Worm (Caenorhabditis elegans) whole organism, mixed stage, embryonic: ENCODE results near the gene trpp-1.

Source experiments
- M03D4.4 ChIP-seq: sonication (generic microtip); optimal IDR thresholded peaks from 2 replicates; lab custom pipeline; 2017; ENCODE audit warnings: mild to moderate bottlenecking, missing genetic modification characterization, missing compliant biosample characterization
- bed-3 ChIP-seq: fragments of 200-800 bp; sonication (Bioruptor generic); optimal IDR thresholded peaks from 3 replicates; lab custom pipeline; 2018; ENCODE audit warnings: mild to moderate bottlenecking, missing genetic modification characterization, moderate library complexity, missing compliant biosample characterization
- blmp-1 ChIP-seq: fragments of 150-350 bp; optimal IDR thresholded peaks from 2 replicates; lab custom pipeline; 2014; ENCODE audit warnings: missing biosample characterization, missing genetic modification characterization
- ceh-39 ChIP-seq: fragments of 150-350 bp; optimal IDR thresholded peaks from 2 replicates; lab custom pipeline; 2014; ENCODE audit warnings: missing biosample characterization, missing genetic modification characterization
- ceh-43 ChIP-seq: fragments of 200-800 bp; sonication (Bioruptor generic); optimal IDR thresholded peaks from 2 replicates; lab custom pipeline; 2018; ENCODE audit warnings: mild to moderate bottlenecking, missing genetic modification characterization, moderate library complexity, missing compliant biosample characterization
- ceh-83 ChIP-seq: fragments of 200-800 bp; sonication (Bioruptor generic); optimal IDR thresholded peaks from 2 replicates; lab custom pipeline; 2018; ENCODE audit warnings: mild to moderate bottlenecking, missing genetic modification characterization, missing compliant biosample characterization
- ces-1 ChIP-seq: fragments of 150-350 bp; optimal IDR thresholded peaks from 2 replicates; lab custom pipeline; 2014; ENCODE audit warnings: missing biosample characterization, missing genetic modification reagents, missing genetic modification characterization
- cnd-1 ChIP-seq: fragments of 200-800 bp; sonication (Bioruptor generic); optimal IDR thresholded peaks from 2 replicates; lab custom pipeline; 2018; ENCODE audit warnings: mild to moderate bottlenecking, missing genetic modification characterization, missing compliant biosample characterization
- drap-1 ChIP-seq: fragments of 200-800 bp; sonication (Bioruptor generic); optimal IDR thresholded peaks from 3 replicates; lab custom pipeline; 2018; ENCODE audit warnings: mild to moderate bottlenecking, missing genetic modification characterization, missing compliant biosample characterization
- elt-1 ChIP-seq: sonication (generic microtip); optimal IDR thresholded peaks from 2 replicates; lab custom pipeline; 2017; ENCODE audit warnings: missing genetic modification characterization, mild to moderate bottlenecking, missing compliant biosample characterization, antibody characterized with exemption, moderate library complexity, borderline replicate concordance; ENCODE audit not compliant: insufficient read depth
- elt-3 ChIP-seq: fragments of 150-350 bp; optimal IDR thresholded peaks from 2 replicates; lab custom pipeline; 2014; ENCODE audit warnings: missing biosample characterization, missing genetic modification characterization
- flh-1 ChIP-seq: fragments of 200-800 bp; sonication (Bioruptor generic); optimal IDR thresholded peaks from 2 replicates; lab custom pipeline; 2018; ENCODE audit warnings: mild to moderate bottlenecking, missing genetic modification characterization, moderate library complexity, missing compliant biosample characterization
- ham-2 ChIP-seq: fragments of 200-800 bp; sonication (Bioruptor generic); optimal IDR thresholded peaks from 2 replicates; lab custom pipeline; 2018; ENCODE audit warnings: mild to moderate bottlenecking, missing genetic modification characterization, missing compliant biosample characterization
- hlh-1 ChIP-seq: fragments of 150-350 bp; optimal IDR thresholded peaks from 2 replicates; lab custom pipeline; 2014; ENCODE audit warnings: missing biosample characterization, missing genetic modification reagents, missing genetic modification characterization
- lin-13 ChIP-seq: fragments of 150-350 bp; optimal IDR thresholded peaks from 2 replicates; lab custom pipeline; 2014; ENCODE audit warnings: missing biosample characterization, missing genetic modification characterization
- lin-32 ChIP-seq: fragments of 200-800 bp; sonication (Bioruptor generic); optimal IDR thresholded peaks from 2 replicates; lab custom pipeline; 2018; ENCODE audit warnings: mild to moderate bottlenecking, missing genetic modification characterization, missing compliant biosample characterization
- lsy-2 ChIP-seq: fragments of 150-350 bp; optimal IDR thresholded peaks from 2 replicates; lab custom pipeline; 2014; ENCODE audit warnings: missing biosample characterization, missing genetic modification characterization
- mab-5 ChIP-seq: fragments of 150-350 bp; optimal IDR thresholded peaks from 2 replicates; lab custom pipeline; 2014; ENCODE audit warnings: missing biosample characterization, missing genetic modification characterization
- mep-1 ChIP-seq: fragments of 150-350 bp; optimal IDR thresholded peaks from 2 replicates; lab custom pipeline; 2017; ENCODE audit warnings: missing biosample characterization, missing genetic modification reagents, missing genetic modification characterization, inconsistent platforms
- mls-2 ChIP-seq: sonication (generic microtip); optimal IDR thresholded peaks from 2 replicates; lab custom pipeline; 2016; ENCODE audit warnings: mild to moderate bottlenecking, missing genetic modification characterization, moderate library complexity, missing compliant biosample characterization
- nhr-12 ChIP-seq: fragments of 150-350 bp; optimal IDR thresholded peaks from 2 replicates; lab custom pipeline; 2014; ENCODE audit warnings: missing biosample characterization, missing genetic modification characterization
- nhr-2 ChIP-seq: fragments of 150-350 bp; optimal IDR thresholded peaks from 2 replicates; lab custom pipeline; 2014; ENCODE audit warnings: missing biosample characterization, missing genetic modification characterization
- nhr-237 ChIP-seq: fragments of 150-350 bp; optimal IDR thresholded peaks from 2 replicates; lab custom pipeline; 2014; ENCODE audit warnings: missing biosample characterization, missing genetic modification characterization
- nhr-28 ChIP-seq: fragments of 150-350 bp; optimal IDR thresholded peaks from 2 replicates; lab custom pipeline; 2014; ENCODE audit warnings: missing biosample characterization, missing genetic modification characterization
- nhr-76 ChIP-seq: sonication (generic microtip); optimal IDR thresholded peaks from 2 replicates; lab custom pipeline; 2017; ENCODE audit warnings: missing biosample characterization, missing genetic modification characterization
- pha-4 ChIP-seq: fragments of 150-350 bp; optimal IDR thresholded peaks from 2 replicates; lab custom pipeline; 2018; ENCODE audit warnings: missing biosample characterization, missing genetic modification reagents, missing genetic modification characterization
- sem-2 ChIP-seq: fragments of 200-800 bp; sonication (Bioruptor generic); optimal IDR thresholded peaks from 2 replicates; lab custom pipeline; 2018; ENCODE audit warnings: mild to moderate bottlenecking, missing genetic modification characterization, missing compliant biosample characterization
- snpc-4 ChIP-seq: fragments of 150-350 bp; optimal IDR thresholded peaks from 2 replicates; lab custom pipeline; 2014; ENCODE audit warnings: missing biosample characterization, missing genetic modification characterization
- sptf-1 ChIP-seq: sonication (generic microtip); optimal IDR thresholded peaks from 2 replicates; lab custom pipeline; 2017; ENCODE audit warnings: mild to moderate bottlenecking, missing genetic modification characterization, moderate library complexity, missing compliant biosample characterization
- tbx-8 ChIP-seq: fragments of 200-800 bp; sonication (Bioruptor generic); optimal IDR thresholded peaks from 2 replicates; lab custom pipeline; 2018; ENCODE audit warnings: mild to moderate bottlenecking, missing genetic modification characterization, moderate library complexity, missing compliant biosample characterization
- unc-120 ChIP-seq: sonication (generic microtip); optimal IDR thresholded peaks from 2 replicates; lab custom pipeline; 2017; ENCODE audit warnings: missing genetic modification characterization, missing compliant biosample characterization; ENCODE audit not compliant: poor library complexity, severe bottlenecking
- unc-39 ChIP-seq: fragments of 150-350 bp; optimal IDR thresholded peaks from 2 replicates; lab custom pipeline; 2014; ENCODE audit warnings: missing biosample characterization, missing genetic modification characterization
- unc-62 ChIP-seq: fragments of 150-350 bp; optimal IDR thresholded peaks from 2 replicates; lab custom pipeline; 2014; ENCODE audit warnings: missing biosample characterization, missing genetic modification reagents, missing genetic modification characterization
- zip-8 ChIP-seq: fragments of 150-350 bp; optimal IDR thresholded peaks from 2 replicates; lab custom pipeline; 2014; ENCODE audit warnings: missing biosample characterization, missing genetic modification characterization
- ztf-11 ChIP-seq: fragments of 150-350 bp; optimal IDR thresholded peaks from 2 replicates; lab custom pipeline; 2014; ENCODE audit warnings: missing biosample characterization, missing genetic modification characterization

Gene trpp-1

DNA sequence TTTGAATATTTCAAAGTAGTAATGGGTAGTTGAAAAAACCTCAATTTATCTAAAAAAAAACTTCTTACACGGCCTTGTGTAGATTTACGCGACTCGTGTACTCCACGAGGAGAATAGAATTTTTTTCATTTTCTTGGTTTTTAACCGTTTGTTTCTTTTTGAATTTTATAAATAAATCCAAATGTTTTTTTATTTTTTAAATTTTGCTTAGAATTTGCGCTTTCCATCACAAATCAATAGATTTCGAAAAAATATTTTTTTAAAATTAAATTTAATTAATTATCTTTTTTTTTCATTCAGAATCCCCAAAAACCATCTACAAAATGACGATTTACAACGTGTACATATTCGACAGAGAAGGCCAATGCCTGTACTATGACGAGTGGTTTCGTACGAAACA lies at the start of gene trpp-1:
trpp-1 (plus strand) TSS at position 301 of the 400 bp plus-strand sequence.
- no peak for TF ChIP-seq mls-2 (tag; lab: Kevin White, UChicago)
- no peak for TF ChIP-seq zip-8 (tag; lab: Kevin White, UChicago)
- no peak for TF ChIP-seq blmp-1 (tag; lab: Kevin White, UChicago)
- TF ChIP-seq unc-62 (GFP tag; lab: Kevin White, UChicago) = no peak
- TF ChIP-seq sptf-1 (tag; lab: Kevin White, UChicago) = no peak
- no peak for TF ChIP-seq sem-2 (GFP tag; lab: Kevin White, UChicago)
- no peak for TF ChIP-seq elt-3 (tag; lab: Kevin White, UChicago)
- TF ChIP-seq ztf-11 (tag; lab: Kevin White, UChicago) = no peak
- no peak for TF ChIP-seq snpc-4 (tag; lab: Kevin White, UChicago)
- TF ChIP-seq tbx-8 (GFP tag; lab: Kevin White, UChicago) = no peak
- no peak for TF ChIP-seq M03D4.4 (tag; lab: Kevin White, UChicago)
- no peak for TF ChIP-seq nhr-2 (tag; lab: Kevin White, UChicago)
- no peak for TF ChIP-seq ceh-83 (GFP tag; lab: Kevin White, UChicago)

DNA sequence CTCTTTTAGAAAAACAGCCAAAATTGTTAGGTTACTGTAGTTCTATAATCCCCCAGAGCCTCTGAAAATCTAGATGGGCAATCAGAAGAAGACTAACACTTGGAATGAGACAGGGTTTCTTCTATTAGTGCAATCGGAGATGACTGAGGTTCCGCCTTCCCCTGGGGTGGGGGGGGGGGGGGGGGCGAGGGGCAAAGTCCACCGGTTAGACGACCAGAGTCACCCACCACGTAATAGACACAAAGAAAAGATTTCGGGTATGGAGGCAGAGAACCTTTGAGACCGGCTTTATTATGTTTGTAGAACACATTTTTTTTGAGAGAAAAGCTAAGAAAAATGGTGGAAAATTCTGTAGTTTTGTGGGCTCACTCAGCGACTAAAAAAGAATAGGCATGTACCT lies 49.2 kb upstream of the trpp-1 start:
- TF ChIP-seq nhr-237 (tag; lab: Kevin White, UChicago) = peak; percentile 14
- peak; percentile 54 for TF ChIP-seq sptf-1 (tag; lab: Kevin White, UChicago)
- peak; percentile 25 for TF ChIP-seq M03D4.4 (tag; lab: Kevin White, UChicago)
- TF ChIP-seq ztf-11 (tag; lab: Kevin White, UChicago) = no peak
- TF ChIP-seq elt-3 (tag; lab: Kevin White, UChicago) = no peak
- TF ChIP-seq, all 35 proteins: peak for 3

DNA sequence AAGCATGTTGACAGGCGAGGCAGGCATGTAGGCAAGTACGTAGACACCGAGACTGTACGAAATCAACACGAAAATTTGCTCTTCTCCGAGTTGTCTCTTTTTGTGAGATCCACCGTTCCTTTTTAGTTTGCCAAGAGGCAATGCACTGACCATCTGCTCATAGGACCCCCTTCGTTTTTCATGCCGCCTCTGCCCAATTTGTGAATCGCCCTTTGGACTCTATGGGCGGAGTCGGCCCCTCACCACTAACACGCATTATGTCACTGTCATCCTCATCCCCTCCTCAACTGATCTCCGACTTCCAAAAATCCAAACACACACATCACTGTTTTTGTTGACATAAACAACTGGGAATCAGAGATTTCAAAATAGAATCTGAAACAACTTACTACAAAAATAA lies 47.5 kb upstream of the trpp-1 start:
- no peak for TF ChIP-seq pha-4 (tag; lab: Kevin White, UChicago)
- peak; percentile 6 for TF ChIP-seq ztf-11 (tag; lab: Kevin White, UChicago)
- TF ChIP-seq cnd-1 (tag; lab: Kevin White, UChicago) = peak; percentile 84

DNA sequence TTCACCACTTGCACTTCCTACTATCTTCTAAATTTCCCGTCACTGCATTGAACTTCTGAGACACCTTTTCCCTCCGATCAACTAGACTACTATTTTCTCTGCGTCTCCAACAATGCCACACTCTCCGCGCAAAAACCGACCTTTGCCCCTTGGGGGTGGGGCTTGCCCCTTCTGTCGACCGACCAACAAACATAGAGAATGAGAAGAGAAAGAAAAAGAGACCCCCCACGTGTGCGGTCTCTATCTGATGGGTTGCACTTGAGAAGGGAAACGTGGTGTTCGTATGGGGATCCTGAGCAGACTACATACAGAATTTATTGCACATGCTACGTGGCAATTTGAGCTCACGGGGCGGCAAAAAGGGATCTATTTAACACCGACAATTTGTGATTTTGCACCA lies 46.2 kb upstream of the trpp-1 start:
- peak; percentile 28 for TF ChIP-seq mls-2 (tag; lab: Kevin White, UChicago)
- no peak for TF ChIP-seq pha-4 (tag; lab: Kevin White, UChicago)
- TF ChIP-seq sem-2 (GFP tag; lab: Kevin White, UChicago) = no peak
- TF ChIP-seq nhr-12 (tag; lab: Kevin White, UChicago) = no peak
- no peak for TF ChIP-seq tbx-8 (GFP tag; lab: Kevin White, UChicago)
- TF ChIP-seq lsy-2 (tag; lab: Kevin White, UChicago) = no peak
- no peak for TF ChIP-seq bed-3 (GFP tag; lab: Kevin White, UChicago)
- no peak for TF ChIP-seq ces-1 (GFP tag; lab: Kevin White, UChicago)
- no peak for TF ChIP-seq lin-32 (GFP tag; lab: Kevin White, UChicago)
- no peak for TF ChIP-seq nhr-28 (tag; lab: Kevin White, UChicago)
- peak; percentile 43 for TF ChIP-seq unc-62 (GFP tag; lab: Kevin White, UChicago)
- no peak for TF ChIP-seq nhr-76
- TF ChIP-seq snpc-4 (tag; lab: Kevin White, UChicago) = no peak
- peak; percentile 72 for TF ChIP-seq nhr-2 (tag; lab: Kevin White, UChicago)
- peak; percentile 50 for TF ChIP-seq M03D4.4 (tag; lab: Kevin White, UChicago)
- no peak for TF ChIP-seq zip-8 (tag; lab: Kevin White, UChicago)
- TF ChIP-seq ztf-11 (tag; lab: Kevin White, UChicago) = no peak
- no peak for TF ChIP-seq flh-1 (GFP tag; lab: Kevin White, UChicago)
- TF ChIP-seq ceh-39 (tag; lab: Kevin White, UChicago) = no peak
- no peak for TF ChIP-seq lin-13
- no peak for TF ChIP-seq ceh-83 (GFP tag; lab: Kevin White, UChicago)
- TF ChIP-seq mep-1 (tag; lab: Kevin White, UChicago) = peak; percentile 55
- TF ChIP-seq ceh-43 (GFP tag; lab: Kevin White, UChicago) = no peak
- TF ChIP-seq mab-5 (tag; lab: Kevin White, UChicago) = no peak
- no peak for TF ChIP-seq nhr-237 (tag; lab: Kevin White, UChicago)
- peak; percentile 26 for TF ChIP-seq drap-1 (GFP tag; lab: Kevin White, UChicago)
- TF ChIP-seq sptf-1 (tag; lab: Kevin White, UChicago) = peak; percentile 53
- no peak for TF ChIP-seq ham-2 (GFP tag; lab: Kevin White, UChicago)
- TF ChIP-seq cnd-1 (tag; lab: Kevin White, UChicago) = peak; percentile 19
- peak; percentile 61 for TF ChIP-seq hlh-1
- no peak for TF ChIP-seq blmp-1 (tag; lab: Kevin White, UChicago)
- no peak for TF ChIP-seq elt-3 (tag; lab: Kevin White, UChicago)
- no peak for TF ChIP-seq elt-1 (tag; lab: Kevin White, UChicago)
- TF ChIP-seq unc-120 (tag; lab: Kevin White, UChicago) = peak; percentile 89
- TF ChIP-seq unc-39 (tag; lab: Kevin White, UChicago) = no peak
